Fruit fly (Drosophila melanogaster) whole organism, embryonic: ENCODE results near the gene Zip88E.
A peak's percentile ranks its signal among the peaks of the same experiment; 100 is the strongest.

ENCODE experiments used
- Aef1 ChIP-seq: fragments of 200-800 bp; sonication (Bioruptor generic); IDR thresholded peaks from 3 replicates; pipeline ENCODE4 v1.3.6; 2022; ENCODE audit warnings: missing biosample characterization, missing genetic modification characterization
- Asciz ChIP-seq: fragments of 200-800 bp; sonication (Bioruptor generic); optimal IDR thresholded peaks from 2 replicates; lab custom pipeline; 2017; ENCODE audit warnings: missing biosample characterization, mild to moderate bottlenecking, missing genetic modification characterization, missing genetic modification reagents
- Atf3 ChIP-seq: fragments of 200-800 bp; sonication (Bioruptor generic); optimal IDR thresholded peaks from 3 replicates; lab custom pipeline; 2016; ENCODE audit warnings: missing biosample characterization, missing genetic modification characterization
- Bdp1 ChIP-seq: fragments of 200-800 bp; sonication (Bioruptor generic); optimal IDR thresholded peaks from 3 replicates; lab custom pipeline; 2016; ENCODE audit warnings: missing biosample characterization, missing genetic modification characterization
- CG13296 ChIP-seq: fragments of 200-800 bp; sonication (Bioruptor generic); optimal IDR thresholded peaks from 3 replicates; lab custom pipeline; 2018; ENCODE audit warnings: missing biosample characterization, mild to moderate bottlenecking, missing genetic modification characterization
- CG14965 ChIP-seq: fragments of 200-800 bp; sonication (Bioruptor generic); optimal IDR thresholded peaks from 2 replicates; lab custom pipeline; 2016; ENCODE audit warnings: missing biosample characterization, missing genetic modification characterization, borderline replicate concordance
- CG15601 ChIP-seq: fragments of 200-800 bp; sonication (Bioruptor generic); optimal IDR thresholded peaks from 3 replicates; lab custom pipeline; 2019; ENCODE audit warnings: missing biosample characterization, mild to moderate bottlenecking, missing genetic modification characterization, moderate library complexity
- CG1647 ChIP-seq: fragments of 200-800 bp; sonication (Bioruptor generic); optimal IDR thresholded peaks from 3 replicates; lab custom pipeline; 2016; ENCODE audit warnings: missing biosample characterization, missing genetic modification characterization
- CG18011 ChIP-seq: fragments of 200-800 bp; sonication (Bioruptor generic); optimal IDR thresholded peaks from 2 replicates; lab custom pipeline; 2017; ENCODE audit warnings: missing biosample characterization, missing genetic modification characterization, mild to moderate bottlenecking, moderate library complexity, missing genotype
- CG18764 ChIP-seq: fragments of 200-800 bp; sonication (Bioruptor generic); optimal IDR thresholded peaks from 3 replicates; lab custom pipeline; 2016; ENCODE audit warnings: missing biosample characterization, missing genetic modification characterization
- CG2129 ChIP-seq: fragments of 200-800 bp; sonication (Bioruptor generic); IDR thresholded peaks from 2 replicates; pipeline ENCODE4 v1.3.6; 2022; ENCODE audit warnings: missing biosample characterization, missing genetic modification characterization; ENCODE audit not compliant: partially characterized antibody
- CG31441 ChIP-seq: fragments of 200-800 bp; sonication (Bioruptor generic); IDR thresholded peaks from 2 replicates; pipeline ENCODE4 v1.3.6; 2022; ENCODE audit warnings: missing biosample characterization, missing genetic modification characterization
- CG32532 ChIP-seq: fragments of 200-800 bp; sonication (Bioruptor generic); IDR thresholded peaks from 2 replicates; pipeline ENCODE4 v1.3.6; 2022; ENCODE audit warnings: missing biosample characterization, missing genetic modification characterization
- CG32767 ChIP-seq: fragments of 200-800 bp; sonication (Bioruptor generic); IDR thresholded peaks from 2 replicates; pipeline ENCODE4 v1.3.6; 2022; ENCODE audit warnings: missing biosample characterization, missing genetic modification characterization
- CG4617 ChIP-seq: fragments of 200-800 bp; sonication (Bioruptor generic); optimal IDR thresholded peaks from 3 replicates; lab custom pipeline; 2016; ENCODE audit warnings: missing biosample characterization, missing genetic modification characterization, borderline replicate concordance
- CG5953 ChIP-seq: fragments of 200-800 bp; sonication (Bioruptor generic); IDR thresholded peaks from 2 replicates; pipeline ENCODE4 v1.3.6; 2022; ENCODE audit warnings: missing biosample characterization, missing genetic modification characterization
- CG6175 ChIP-seq: fragments of 200-800 bp; sonication (Bioruptor generic); IDR thresholded peaks from 3 replicates; pipeline ENCODE4 v1.3.6; 2022; ENCODE audit warnings: missing biosample characterization, missing genetic modification characterization
- CG7928 ChIP-seq: fragments of 200-800 bp; sonication (Bioruptor generic); optimal IDR thresholded peaks from 2 replicates; lab custom pipeline; 2017; ENCODE audit warnings: missing biosample characterization, mild to moderate bottlenecking, missing genetic modification characterization
- CG7987 ChIP-seq: fragments of 200-800 bp; sonication (Bioruptor generic); optimal IDR thresholded peaks from 2 replicates; lab custom pipeline; 2018; ENCODE audit warnings: missing biosample characterization, mild to moderate bottlenecking, missing genetic modification characterization, moderate library complexity
- CG9817 ChIP-seq: fragments of 200-800 bp; sonication (Bioruptor generic); optimal IDR thresholded peaks from 2 replicates; lab custom pipeline; 2018; ENCODE audit warnings: missing biosample characterization, mild to moderate bottlenecking, missing genetic modification characterization, moderate library complexity
- D19B ChIP-seq: fragments of 200-800 bp; sonication (Bioruptor generic); optimal IDR thresholded peaks from 2 replicates; lab custom pipeline; 2017; ENCODE audit warnings: missing biosample characterization, mild to moderate bottlenecking, missing genetic modification characterization
- Doc2 ChIP-seq: fragments of 200-800 bp; sonication (Bioruptor generic); IDR thresholded peaks from 2 replicates; pipeline ENCODE4 v1.3.6; 2022; ENCODE audit warnings: missing biosample characterization, missing genetic modification characterization
- HLH3B ChIP-seq: fragments of 200-800 bp; sonication (Bioruptor generic); IDR thresholded peaks from 2 replicates; pipeline ENCODE4 v1.3.6; 2022; ENCODE audit warnings: missing biosample characterization, missing genetic modification characterization
- Hsf ChIP-seq: fragments of 200-800 bp; sonication (Bioruptor generic); optimal IDR thresholded peaks from 3 replicates; lab custom pipeline; 2016; ENCODE audit warnings: missing biosample characterization, missing genetic modification characterization
- MESR4 ChIP-seq: fragments of 200-800 bp; sonication (Bioruptor generic); optimal IDR thresholded peaks from 2 replicates; lab custom pipeline; 2018; ENCODE audit warnings: missing biosample characterization, mild to moderate bottlenecking, missing genetic modification characterization, moderate library complexity
- NfI ChIP-seq: fragments of 200-800 bp; sonication (Bioruptor generic); optimal IDR thresholded peaks from 3 replicates; lab custom pipeline; 2018; ENCODE audit warnings: missing biosample characterization, mild to moderate bottlenecking, missing genetic modification characterization, moderate library complexity
- Optix ChIP-seq: fragments of 200-800 bp; sonication (Bioruptor generic); IDR thresholded peaks from 3 replicates; pipeline ENCODE4 v1.3.6; 2022; ENCODE audit warnings: missing biosample characterization, missing genetic modification characterization
- Side ChIP-seq: fragments of 200-800 bp; sonication (Bioruptor generic); optimal IDR thresholded peaks from 2 replicates; lab custom pipeline; 2016; ENCODE audit warnings: missing biosample characterization, missing genetic modification characterization
- TFAM ChIP-seq: fragments of 200-800 bp; sonication (Bioruptor generic); optimal IDR thresholded peaks from 2 replicates; lab custom pipeline; 2017; ENCODE audit warnings: missing biosample characterization, missing genetic modification characterization, inconsistent platforms
- ato ChIP-seq: fragments of 200-800 bp; sonication (Bioruptor generic); IDR thresholded peaks from 2 replicates; pipeline ENCODE4 v1.3.6; 2022; ENCODE audit warnings: missing biosample characterization, missing genetic modification characterization; ENCODE audit not compliant: partially characterized antibody
- chn ChIP-seq: fragments of 200-800 bp; sonication (Bioruptor generic); optimal IDR thresholded peaks from 2 replicates; lab custom pipeline; 2016; ENCODE audit warnings: missing biosample characterization, missing genetic modification characterization
- dmrt11E ChIP-seq: fragments of 200-800 bp; sonication (Bioruptor generic); optimal IDR thresholded peaks from 3 replicates; lab custom pipeline; 2018; ENCODE audit warnings: missing biosample characterization, mild to moderate bottlenecking, missing genetic modification characterization, moderate library complexity
- gcm2 ChIP-seq: fragments of 200-800 bp; sonication (Bioruptor generic); optimal IDR thresholded peaks from 2 replicates; lab custom pipeline; 2016; ENCODE audit warnings: missing biosample characterization, missing genetic modification characterization
- lbe ChIP-seq: fragments of 200-800 bp; sonication (Bioruptor generic); optimal IDR thresholded peaks from 2 replicates; lab custom pipeline; 2016; ENCODE audit warnings: missing biosample characterization, mild to moderate bottlenecking, missing genetic modification characterization
- nmo ChIP-seq: fragments of 200-800 bp; sonication (Bioruptor generic); optimal IDR thresholded peaks from 2 replicates; lab custom pipeline; 2018; ENCODE audit warnings: missing biosample characterization, mild to moderate bottlenecking, missing genetic modification characterization, moderate library complexity
- otp ChIP-seq: fragments of 200-800 bp; sonication (Bioruptor generic); IDR thresholded peaks from 3 replicates; pipeline ENCODE4, ENCODE4 v1.3.6; 2022; ENCODE audit warnings: missing biosample characterization, missing genetic modification characterization
- pan ChIP-seq, 4 experiments: fragments of >200 bp in 3 of 4; fragments of 200-800 bp in 1 of 4; sonication (Bioruptor generic) in 1 of 4; optimal IDR thresholded peaks in 3 of 4; IDR thresholded peaks in 1 of 4; 2 replicates each; pipeline versions ENCODE4 v1.3.6 to Lab custom; 2017 to 2022; ENCODE audit warnings: missing biosample characterization in 2 of 4, missing genetic modification characterization in 2 of 4, mixed read lengths in 1 of 4
- sc ChIP-seq, 3 experiments: fragments of >200 bp in 2 of 3; fragments of 200-800 bp in 1 of 3; sonication (Bioruptor generic) in 1 of 3; optimal IDR thresholded peaks; 2 replicates in 2 of 3; 3 replicates in 1 of 3; lab custom pipeline; 2017; ENCODE audit warnings: mild to moderate bottlenecking in 1 of 3, missing biosample characterization in 1 of 3, missing genetic modification characterization in 1 of 3, missing genetic modification reagents in 1 of 3
- scrt ChIP-seq: fragments of 200-800 bp; sonication (Bioruptor generic); optimal IDR thresholded peaks from 2 replicates; lab custom pipeline; 2018; ENCODE audit warnings: missing biosample characterization, mild to moderate bottlenecking, missing genetic modification characterization, moderate library complexity
- sna ChIP-seq: fragments of 200-800 bp; sonication (Bioruptor generic); IDR thresholded peaks from 2 replicates; pipeline ENCODE4 v1.3.6; 2022; ENCODE audit warnings: missing biosample characterization, missing genetic modification characterization; ENCODE audit not compliant: partially characterized antibody
- stwl ChIP-seq: fragments of 200-800 bp; sonication (Bioruptor generic); optimal IDR thresholded peaks from 3 replicates; lab custom pipeline; 2018; ENCODE audit warnings: missing biosample characterization, mild to moderate bottlenecking, missing genetic modification characterization, moderate library complexity
- toy ChIP-seq: fragments of 200-800 bp; sonication (Bioruptor generic); IDR thresholded peaks from 2 replicates; pipeline ENCODE4 v1.3.6; 2022; ENCODE audit warnings: missing biosample characterization, missing genetic modification characterization
- tup ChIP-seq: fragments of 200-800 bp; sonication (Bioruptor generic); optimal IDR thresholded peaks from 2 replicates; lab custom pipeline; 2016; ENCODE audit warnings: missing biosample characterization, mild to moderate bottlenecking, missing genetic modification characterization, moderate library complexity
- vnd ChIP-seq: fragments of 200-800 bp; sonication (Bioruptor generic); IDR thresholded peaks from 3 replicates; pipeline ENCODE4 v1.3.6; 2022; ENCODE audit warnings: missing biosample characterization, missing genetic modification characterization; ENCODE audit not compliant: partially characterized antibody
- wek ChIP-seq: fragments of 200-800 bp; sonication (Bioruptor generic); optimal IDR thresholded peaks from 3 replicates; lab custom pipeline; 2018; ENCODE audit warnings: missing biosample characterization, mild to moderate bottlenecking, missing genetic modification characterization, moderate library complexity
- z ChIP-seq: fragments of 200-800 bp; sonication (Bioruptor generic); IDR thresholded peaks from 3 replicates; pipeline ENCODE4 v1.3.6; 2022; ENCODE audit warnings: missing biosample characterization, missing genetic modification characterization

Gene Zip88E

dm6 chr3R:15242186-15243045, 26.0 kb upstream of the Zip88E start, which contains the start of the genes tefu and Hsc70-4 (continued):
- TF ChIP-seq CG32767 (peak; percentile 60; the same call in 1 of the 2 replicates), z (GFP tag; lab: Robert Waterston, UW) (no peak; the same call in 2 of the 3 replicates), Aef1 (GFP tag; lab: Robert Waterston, UW) (peak; percentile 86), CG32532 (GFP tag; lab: Robert Waterston, UW) (peak; percentile 80), CG18764 (GFP tag; lab: Kevin White, UChicago) (peak; percentile 67), ato (GFP tag; lab: Robert Waterston, UW) (0 out of 2 replicates have a peak, but pooled peaks have one; percentile 17), CG6175 (peak; percentile 66; the same call in 2 of the 3 replicates), MESR4 (GFP tag; lab: Kevin White, UChicago) (peak; percentile 61), Side (peak; percentile 14), NfI (GFP tag; lab: Kevin White, UChicago) (peak; percentile 70), pan (optimal IDR thresholded peaks at IDR 0.05; lab: Kevin White, UChicago) (no peak), pan (GFP tag; optimal IDR thresholded peaks at IDR 0.05 in 1 of 2, IDR thresholded peaks at IDR 0.05 in 1 of 2) (peak in 1 of 2 experiments; percentile 76), vnd (no peak), Hsf (peak; percentile 78), Asciz (GFP tag; lab: Kevin White, UChicago) (no peak), HLH3B (GFP tag; lab: Robert Waterston, UW) (peak; percentile 65; the same call in 1 of the 2 replicates), Atf3 (GFP tag; lab: Kevin White, UChicago) (peak; percentile 71), TFAM (no peak), CG5953 (GFP tag; lab: Robert Waterston, UW) (0 out of 2 replicates have a peak, but pooled peaks have one; percentile 34), nmo (GFP tag; lab: Kevin White, UChicago) (peak; percentile 89), chn (GFP tag; lab: Kevin White, UChicago) (peak; percentile 82), CG9817 (tag; lab: Kevin White, UChicago) (peak; percentile 84), CG31441 (GFP tag; lab: Robert Waterston, UW) (peak; percentile 12), D19B (GFP tag; lab: Kevin White, UChicago) (peak; percentile 42), CG2129 (GFP tag; lab: Robert Waterston, UW) (no peak), CG7987 (GFP tag; lab: Kevin White, UChicago) (peak; percentile 14), wek (no peak), scrt (GFP tag; lab: Kevin White, UChicago) (peak; percentile 30), CG18011 (GFP tag; lab: Kevin White, UChicago) (no peak), lbe (no peak), Bdp1 (GFP tag; lab: Kevin White, UChicago) (peak; percentile 57), stwl (tag; lab: Kevin White, UChicago) (peak; percentile 70), CG15601 (tag; lab: Kevin White, UChicago) (peak; percentile 57), sc (optimal IDR thresholded peaks at IDR 0.05; lab: Kevin White, UChicago) (no peak), sc (GFP tag; optimal IDR thresholded peaks at IDR 0.05; lab: Kevin White, UChicago) (peak; percentile 2), Doc2 (GFP tag; lab: Robert Waterston, UW) (no peak), CG13296 (GFP tag; lab: Kevin White, UChicago) (peak; percentile 58), otp (GFP tag; lab: Robert Waterston, UW) (peak; percentile 68; the same call in 1 of the 3 replicates), toy (GFP tag; lab: Robert Waterston, UW) (no peak), CG1647 (GFP tag; lab: Kevin White, UChicago) (peak; percentile 83), sna (GFP tag; lab: Robert Waterston, UW) (no peak), gcm2 (peak; percentile 46), CG4617 (GFP tag; lab: Kevin White, UChicago) (peak; percentile 38), dmrt11E (tag; lab: Kevin White, UChicago) (peak; percentile 73), CG14965 (GFP tag; lab: Kevin White, UChicago) (no peak), Optix (GFP tag; lab: Robert Waterston, UW) (peak; percentile 60; the same call in 2 of the 3 replicates), tup (GFP tag; lab: Kevin White, UChicago) (peak; percentile 50), CG7928 (peak; percentile 75)
